Fruit fly (Drosophila melanogaster): ENCODE measurements around the gene X11L.

Gene X11L

DNA sequence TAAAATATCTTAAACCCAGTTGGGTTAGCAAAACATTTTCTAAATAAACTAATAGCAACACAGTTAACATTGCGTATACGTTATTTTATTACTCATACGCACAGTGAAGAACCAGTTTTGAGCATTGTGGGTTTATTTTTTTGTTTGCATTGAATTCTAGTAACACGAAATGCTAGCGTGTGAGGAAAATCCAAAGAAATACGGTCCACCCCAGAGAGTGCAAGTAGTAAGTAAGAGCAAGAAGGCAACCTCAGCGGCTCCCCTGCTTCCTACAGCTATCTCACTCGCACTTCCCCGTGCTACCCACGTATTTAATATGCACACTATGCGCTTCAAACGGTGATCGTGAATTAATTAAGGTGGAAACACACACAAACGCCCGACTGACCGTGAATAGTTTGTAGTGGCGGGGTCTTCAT is 25.6 kb downstream of the X11L start (continued):
- TF ChIP-seq ato (GFP tag; IDR thresholded peaks at IDR 0.05; ENCODE audit: partially characterized antibody) (no peak), E2f2 (GFP tag; IDR thresholded peaks at IDR 0.05) (peak; percentile 52), CG42726 (GFP tag; IDR thresholded peaks at IDR 0.05; ENCODE audit: partially characterized antibody) (no peak), Stat92E (GFP tag; optimal IDR thresholded peaks at IDR 0.05) (no peak), ssp (GFP tag; IDR thresholded peaks at IDR 0.05) (peak; percentile 51; the same call in 1 of the 2 replicates), CoRest (tag; optimal IDR thresholded peaks at IDR 0.05) (peak; percentile 91), CG14965 (GFP tag; optimal IDR thresholded peaks at IDR 0.05; ENCODE audit: borderline replicate concordance) (peak; percentile 2), gcm (GFP tag; optimal IDR thresholded peaks at IDR 0.05) (peak; percentile 85), Ets97D (GFP tag; optimal IDR thresholded peaks at IDR 0.05) (peak; percentile 72), pita (GFP tag; optimal IDR thresholded peaks at IDR 0.05) (no peak), CG34224 (GFP tag; IDR thresholded peaks at IDR 0.05; ENCODE audit: partially characterized antibody) (no peak), Max (GFP tag; optimal IDR thresholded peaks at IDR 0.05) (peak; percentile 77), CG2120 (GFP tag; optimal IDR thresholded peaks at IDR 0.05) (peak; percentile 86), sim (GFP tag; IDR thresholded peaks at IDR 0.05) (no peak), CG15269 (tag; optimal IDR thresholded peaks at IDR 0.05) (peak; percentile 95), Vsx1 (GFP tag; optimal IDR thresholded peaks at IDR 0.05) (peak; percentile 76), Dip3 (GFP tag; optimal IDR thresholded peaks at IDR 0.05) (peak; percentile 82), CG7556 (GFP tag; optimal IDR thresholded peaks at IDR 0.05) (peak; percentile 91), vfl (GFP tag; optimal IDR thresholded peaks at IDR 0.05) (peak; percentile 75), hbn (GFP tag; IDR thresholded peaks at IDR 0.05; ENCODE audit: partially characterized antibody) (no peak), CG9727 (GFP tag; optimal IDR thresholded peaks at IDR 0.05) (peak; percentile 84), HLH4C (GFP tag; IDR thresholded peaks at IDR 0.05; ENCODE audit: partially characterized antibody) (no peak), CG31224 (GFP tag; IDR thresholded peaks at IDR 0.05) (peak; percentile 63), CG10654 (GFP tag; optimal IDR thresholded peaks at IDR 0.05) (peak; percentile 79), CG11093 (GFP tag; IDR thresholded peaks at IDR 0.05) (peak; percentile 65; the same call in 2 of the 3 replicates), CG8944 (GFP tag; optimal IDR thresholded peaks at IDR 0.05) (peak; percentile 68), CG18599 (GFP tag; optimal IDR thresholded peaks at IDR 0.05) (peak; percentile 92), CG12299 (tag; optimal IDR thresholded peaks at IDR 0.05) (peak; percentile 85), CG16813 (GFP tag; IDR thresholded peaks at IDR 0.05; ENCODE audit: partially characterized antibody) (no peak), klu (GFP tag; IDR thresholded peaks at IDR 0.05) (peak; percentile 50), Sry-δ (GFP tag; optimal IDR thresholded peaks at IDR 0.05) (peak; percentile 41), D (optimal IDR thresholded peaks at IDR 0.05) (no peak), D (GFP tag; optimal IDR thresholded peaks at IDR 0.05) (peak; percentile 77), CG10321 (GFP tag; IDR thresholded peaks at IDR 0.05) (peak; percentile 67), Antp (GFP tag; optimal IDR thresholded peaks at IDR 0.05) (peak; percentile 73), cad (GFP tag; optimal IDR thresholded peaks at IDR 0.05) (no peak), CG18011 (GFP tag; optimal IDR thresholded peaks at IDR 0.05) (peak; percentile 71), CG11560 (tag; IDR thresholded peaks at IDR 0.05) (peak; percentile 34; the same call in 2 of the 3 replicates), cato (GFP tag; optimal IDR thresholded peaks at IDR 0.05; ENCODE audit: borderline replicate concordance) (peak; percentile 42), CG3995 (GFP tag; optimal IDR thresholded peaks at IDR 0.05) (peak; percentile 70), YL-1 (GFP tag; optimal IDR thresholded peaks at IDR 0.05) (peak; percentile 58), stwl (tag; optimal IDR thresholded peaks at IDR 0.05) (no peak), gsb (GFP tag; IDR thresholded peaks at IDR 0.05) (peak; percentile 71), Ssrp (tag; optimal IDR thresholded peaks at IDR 0.05) (peak; percentile 69), Abd-B (GFP tag; optimal IDR thresholded peaks at IDR 0.05) (peak; percentile 62), grn (GFP tag; optimal IDR thresholded peaks at IDR 0.05) (peak; percentile 52), unc-4 (GFP tag; IDR thresholded peaks at IDR 0.05; ENCODE audit: partially characterized antibody) (no peak), CG2678 (tag; optimal IDR thresholded peaks at IDR 0.05) (peak; percentile 94), CG2889 (GFP tag; IDR thresholded peaks at IDR 0.05) (0 out of 3 replicates have a peak, but pooled peaks have one; percentile 52), Gsc (GFP tag; IDR thresholded peaks at IDR 0.05) (no peak)

All from whole organism, embryonic.